Worm (Caenorhabditis elegans) whole organism, young adult: ENCODE data around the gene cysl-1.

Source experiments
- B0019.2 ChIP-seq: fragments of 200-800 bp; sonication (Bioruptor generic); conservative IDR thresholded peaks from 2 replicates; pipeline ENCODE4 v1.3.6; 2022; ENCODE audit warnings: missing genetic modification reagents, missing genetic modification characterization, missing compliant biosample characterization
- B0035.1 ChIP-seq: sonication (generic microtip); optimal IDR thresholded peaks from 2 replicates; lab custom pipeline; 2016; ENCODE audit warnings: missing genetic modification characterization, mild to moderate bottlenecking, missing compliant biosample characterization, missing genotype, missing genetic modification reagents
- B0336.3 ChIP-seq: fragments of 200-800 bp; sonication (Bioruptor generic); IDR thresholded peaks from 2 replicates; pipeline ENCODE4 v1.3.6; 2022; ENCODE audit warnings: missing genetic modification characterization, missing compliant biosample characterization
- C17E4.6 ChIP-seq: fragments of 200-800 bp; sonication (Bioruptor generic); IDR thresholded peaks from 2 replicates; pipeline ENCODE4 v1.3.6; 2022; ENCODE audit warnings: missing genetic modification reagents, missing genetic modification characterization, missing compliant biosample characterization
- F55B11.4 ChIP-seq: sonication (generic microtip); optimal IDR thresholded peaks from 2 replicates; lab custom pipeline; 2016; ENCODE audit warnings: missing compliant biosample characterization, missing genetic modification characterization, borderline replicate concordance; ENCODE audit not compliant: insufficient read depth
- F57C9.4 ChIP-seq: sonication (generic microtip); optimal IDR thresholded peaks from 2 replicates; lab custom pipeline; 2017; ENCODE audit warnings: mild to moderate bottlenecking, missing genetic modification characterization, missing compliant biosample characterization
- Y53F4B.3 ChIP-seq: fragments of 200-800 bp; sonication (Bioruptor generic); IDR thresholded peaks from 2 replicates; pipeline ENCODE4 v1.3.6; 2022; ENCODE audit warnings: missing genetic modification reagents, missing genetic modification characterization, missing compliant biosample characterization
- Y56A3A.18 ChIP-seq: fragments of 200-800 bp; sonication (Bioruptor generic); IDR thresholded peaks from 2 replicates; pipeline ENCODE4 v1.3.6; 2022; ENCODE audit warnings: missing genetic modification reagents, missing genetic modification characterization, missing compliant biosample characterization
- Y67H2A.10 ChIP-seq: fragments of 200-800 bp; sonication (Bioruptor generic); conservative IDR thresholded peaks from 2 replicates; pipeline ENCODE4 v1.3.6; 2022; ENCODE audit warnings: missing genetic modification reagents, missing genetic modification characterization, missing compliant biosample characterization
- Y95B8A.8 ChIP-seq: fragments of 200-800 bp; sonication (Bioruptor generic); IDR thresholded peaks from 2 replicates; pipeline ENCODE4 v1.3.6; 2022; ENCODE audit warnings: missing genetic modification reagents, missing genetic modification characterization, missing compliant biosample characterization
- ama-1 ChIP-seq, 3 experiments: fragments of 150-350 bp in 1 of 3; sonication (generic microtip) in 2 of 3; optimal IDR thresholded peaks; 2 replicates each; lab custom pipeline; 2014 to 2018; ENCODE audit warnings: missing biosample characterization in 2 of 3, missing genetic modification characterization in 2 of 3, missing genetic modification reagents in 2 of 3
- atf-7 ChIP-seq: sonication (generic microtip); optimal IDR thresholded peaks from 2 replicates; lab custom pipeline; 2017; ENCODE audit warnings: mild to moderate bottlenecking, missing genetic modification characterization, missing compliant biosample characterization
- attf-5 ChIP-seq: fragments of 200-800 bp; sonication (Bioruptor generic); optimal IDR thresholded peaks from 2 replicates; lab custom pipeline; 2018; ENCODE audit warnings: mild to moderate bottlenecking, missing genetic modification characterization, missing compliant biosample characterization
- bed-1 ChIP-seq: fragments of 200-800 bp; sonication (Bioruptor generic); IDR thresholded peaks from 2 replicates; pipeline ENCODE4 v1.3.6; 2022; ENCODE audit warnings: missing genetic modification reagents, missing genetic modification characterization, missing compliant biosample characterization
- bed-2 ChIP-seq: fragments of 200-800 bp; sonication (Bioruptor generic); IDR thresholded peaks from 2 replicates; pipeline ENCODE4 v1.3.6; 2022; ENCODE audit warnings: missing genetic modification reagents, missing genetic modification characterization, missing compliant biosample characterization
- ceh-27 ChIP-seq: fragments of 200-800 bp; sonication (Bioruptor generic); optimal IDR thresholded peaks from 2 replicates; lab custom pipeline; 2018; ENCODE audit warnings: mild to moderate bottlenecking, missing genetic modification characterization, moderate library complexity, missing compliant biosample characterization
- ceh-40 ChIP-seq: fragments of 200-800 bp; sonication (Bioruptor generic); IDR thresholded peaks from 2 replicates; pipeline ENCODE4 v1.3.6; 2022; ENCODE audit warnings: missing genetic modification characterization, missing compliant biosample characterization
- ceh-58 ChIP-seq: fragments of 200-800 bp; sonication (Bioruptor generic); IDR thresholded peaks from 2 replicates; pipeline ENCODE4 v1.3.6; 2022; ENCODE audit warnings: missing genetic modification characterization, missing compliant biosample characterization
- ceh-79 ChIP-seq: sonication (generic microtip); optimal IDR thresholded peaks from 2 replicates; lab custom pipeline; 2017; ENCODE audit warnings: mild to moderate bottlenecking, missing genetic modification characterization, missing compliant biosample characterization
- dpff-1 ChIP-seq: sonication (generic microtip); optimal IDR thresholded peaks from 2 replicates; lab custom pipeline; 2017; ENCODE audit warnings: mild to moderate bottlenecking, missing genetic modification characterization, missing compliant biosample characterization
- efl-1 ChIP-seq: fragments of 150-350 bp; optimal IDR thresholded peaks from 2 replicates; lab custom pipeline; 2014; ENCODE audit warnings: missing biosample characterization, missing genetic modification reagents, missing genetic modification characterization
- egl-44 ChIP-seq: fragments of 200-800 bp; sonication (Bioruptor generic); IDR thresholded peaks from 2 replicates; pipeline ENCODE4 v1.3.6; 2022; ENCODE audit warnings: missing genetic modification reagents, missing genetic modification characterization, missing compliant biosample characterization
- fkh-3 ChIP-seq: sonication (generic microtip); optimal IDR thresholded peaks from 2 replicates; lab custom pipeline; 2016; ENCODE audit warnings: mild to moderate bottlenecking, missing genetic modification characterization, missing compliant biosample characterization
- him-1 ChIP-seq: sonication (generic microtip); optimal IDR thresholded peaks from 2 replicates; lab custom pipeline; 2016; ENCODE audit warnings: missing genotype, missing genetic modification reagents, missing genetic modification characterization, missing compliant biosample characterization
- hmg-20 ChIP-seq: fragments of 200-800 bp; sonication (Bioruptor generic); IDR thresholded peaks from 2 replicates; pipeline ENCODE4 v1.3.6; 2022; ENCODE audit warnings: missing genetic modification reagents, missing genetic modification characterization, missing compliant biosample characterization
- let-526 ChIP-seq: fragments of 200-800 bp; sonication (Bioruptor generic); IDR thresholded peaks from 2 replicates; pipeline ENCODE4 v1.3.6; 2022; ENCODE audit warnings: missing genetic modification reagents, missing genetic modification characterization, missing compliant biosample characterization
- let-607 ChIP-seq, 2 experiments: fragments of 200-800 bp in 1 of 2; sonication (Bioruptor generic) in 1 of 2; sonication (generic microtip) in 1 of 2; optimal IDR thresholded peaks; 2 replicates each; lab custom pipeline; 2016 to 2018; ENCODE audit warnings: mild to moderate bottlenecking in 2 of 2, missing compliant biosample characterization in 2 of 2, missing genetic modification characterization in 2 of 2, moderate library complexity in 2 of 2, missing genotype in 1 of 2
- lin-26 ChIP-seq: fragments of 200-800 bp; sonication (Bioruptor generic); IDR thresholded peaks from 2 replicates; pipeline ENCODE4 v1.3.6; 2022; ENCODE audit warnings: missing genetic modification reagents, missing genetic modification characterization, missing compliant biosample characterization
- lin-35 ChIP-seq, 3 experiments: fragments of 150-350 bp in 2 of 3; sonication (generic microtip) in 1 of 3; optimal IDR thresholded peaks; 2 replicates each; lab custom pipeline; 2014 to 2018; ENCODE audit warnings: missing biosample characterization in 3 of 3, missing genetic modification characterization in 3 of 3, missing genetic modification reagents in 3 of 3
- lin-54 ChIP-seq: fragments of 200-800 bp; sonication (Bioruptor generic); optimal IDR thresholded peaks from 2 replicates; lab custom pipeline; 2018; ENCODE audit warnings: mild to moderate bottlenecking, missing genetic modification characterization, missing compliant biosample characterization
- lir-1 ChIP-seq: fragments of 200-800 bp; sonication (Bioruptor generic); conservative IDR thresholded peaks from 2 replicates; pipeline ENCODE4 v1.3.6; 2022; ENCODE audit warnings: missing genetic modification reagents, missing genetic modification characterization, missing compliant biosample characterization
- lsl-1 ChIP-seq: fragments of 200-800 bp; sonication (Bioruptor generic); optimal IDR thresholded peaks from 2 replicates; lab custom pipeline; 2018; ENCODE audit warnings: mild to moderate bottlenecking, missing genetic modification characterization, moderate library complexity, missing compliant biosample characterization
- lsy-27 ChIP-seq: sonication (generic microtip); optimal IDR thresholded peaks from 2 replicates; lab custom pipeline; 2017; ENCODE audit warnings: missing genetic modification characterization, mild to moderate bottlenecking, missing compliant biosample characterization, antibody characterized with exemption, missing genotype, borderline replicate concordance; ENCODE audit not compliant: insufficient read depth
- madf-3 ChIP-seq: fragments of 200-800 bp; sonication (Bioruptor generic); IDR thresholded peaks from 2 replicates; pipeline ENCODE4 v1.3.6; 2022; ENCODE audit warnings: missing genetic modification reagents, missing genetic modification characterization, missing compliant biosample characterization
- madf-6 ChIP-seq: fragments of 200-800 bp; sonication (Bioruptor generic); IDR thresholded peaks from 2 replicates; pipeline ENCODE4 v1.3.6; 2022; ENCODE audit warnings: missing genetic modification reagents, missing genetic modification characterization, missing compliant biosample characterization
- madf-8 ChIP-seq: fragments of 200-800 bp; sonication (Bioruptor generic); conservative IDR thresholded peaks from 2 replicates; pipeline ENCODE4 v1.3.6; 2022; ENCODE audit warnings: missing genetic modification reagents, missing genetic modification characterization, missing compliant biosample characterization
- nhr-179 ChIP-seq: sonication (generic microtip); optimal IDR thresholded peaks from 2 replicates; lab custom pipeline; 2016; ENCODE audit warnings: mild to moderate bottlenecking, missing genetic modification characterization, missing compliant biosample characterization
- nhr-27 ChIP-seq: fragments of 200-800 bp; sonication (Bioruptor generic); optimal IDR thresholded peaks from 2 replicates; lab custom pipeline; 2018; ENCODE audit warnings: mild to moderate bottlenecking, missing genetic modification characterization, moderate library complexity, missing compliant biosample characterization
- nhr-80 ChIP-seq: sonication (generic microtip); optimal IDR thresholded peaks from 2 replicates; lab custom pipeline; 2016; ENCODE audit warnings: missing genetic modification characterization, missing compliant biosample characterization
- rec-8 ChIP-seq, 2 experiments: sonication (generic microtip); optimal IDR thresholded peaks; 2 replicates each; lab custom pipeline; 2016; ENCODE audit warnings: mild to moderate bottlenecking in 2 of 2, missing genetic modification characterization in 2 of 2, missing genetic modification reagents in 2 of 2, missing genotype in 2 of 2, missing biosample characterization in 1 of 2, missing compliant biosample characterization in 1 of 2, moderate library complexity in 1 of 2
- repo-1 ChIP-seq: sonication (generic microtip); optimal IDR thresholded peaks from 2 replicates; lab custom pipeline; 2017; ENCODE audit warnings: mild to moderate bottlenecking, missing genetic modification characterization, missing compliant biosample characterization
- sdz-38 ChIP-seq: sonication (generic microtip); optimal IDR thresholded peaks from 2 replicates; lab custom pipeline; 2016; ENCODE audit warnings: missing genotype, missing genetic modification characterization, missing compliant biosample characterization
- tbp1 ChIP-seq: fragments of 200-800 bp; sonication (Bioruptor generic); optimal IDR thresholded peaks from 2 replicates; lab custom pipeline; 2018; ENCODE audit warnings: mild to moderate bottlenecking, missing genetic modification characterization, missing compliant biosample characterization
- ztf-18 ChIP-seq: sonication (generic microtip); optimal IDR thresholded peaks from 2 replicates; lab custom pipeline; 2016; ENCODE audit warnings: missing genotype, mild to moderate bottlenecking, missing genetic modification characterization, missing compliant biosample characterization
- ztf-22 ChIP-seq: fragments of 200-800 bp; sonication (Bioruptor generic); optimal IDR thresholded peaks from 2 replicates; lab custom pipeline; 2018; ENCODE audit warnings: mild to moderate bottlenecking, missing genetic modification characterization, moderate library complexity, missing compliant biosample characterization
- ztf-28 ChIP-seq: fragments of 200-800 bp; sonication (Bioruptor generic); IDR thresholded peaks from 2 replicates; pipeline ENCODE4 v1.3.6; 2022; ENCODE audit warnings: missing genetic modification reagents, missing genetic modification characterization, missing compliant biosample characterization
- ztf-3 ChIP-seq: fragments of 200-800 bp; sonication (Bioruptor generic); optimal IDR thresholded peaks from 2 replicates; lab custom pipeline; 2018; ENCODE audit warnings: mild to moderate bottlenecking, missing genetic modification characterization, missing compliant biosample characterization

cysl-1 gene

ce11 chrX:9962535-9962934 is 8.2 kb upstream of the cysl-1 start:
- TF ChIP-seq ztf-28 (GFP tag; lab: Robert Waterston, UW) = no peak
- TF ChIP-seq attf-5 (GFP tag; lab: Kevin White, UChicago) = no peak
- TF ChIP-seq Y53F4B.3 (GFP tag; lab: Robert Waterston, UW) = no peak
- no peak for TF ChIP-seq ceh-79
- no peak for TF ChIP-seq ceh-27
- TF ChIP-seq fkh-3 = no peak
- TF ChIP-seq bed-2 = no peak
- no peak for TF ChIP-seq hmg-20 (GFP tag; lab: Robert Waterston, UW)
- no peak for TF ChIP-seq madf-8 (GFP tag; lab: Robert Waterston, UW)

DNA sequence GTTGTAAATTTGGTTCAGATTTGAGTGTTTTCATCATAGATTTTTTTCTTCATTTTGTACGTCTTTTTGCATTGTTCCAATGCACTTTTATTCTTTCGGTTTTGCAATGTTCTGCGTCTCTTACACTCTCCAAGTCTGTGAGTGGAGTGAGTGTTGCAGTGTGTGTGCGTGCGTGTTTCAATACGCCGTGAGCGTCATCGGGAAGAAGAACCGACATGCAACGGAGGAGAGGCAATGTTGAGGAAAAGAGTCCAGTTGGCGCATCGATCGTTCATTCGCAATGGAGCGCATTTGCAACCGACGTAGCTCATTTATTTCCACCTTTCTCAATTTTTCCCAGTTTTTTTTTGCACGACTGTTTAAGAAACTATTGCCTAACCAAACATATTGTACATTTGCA is 4.2 kb upstream of the cysl-1 start, which contains the start of gene ZC506.1:
ZC506.1 (plus strand) TSS at position 400 of the 400 bp plus-strand sequence.
- TF ChIP-seq ama-1 (optimal IDR thresholded peaks at IDR 0.05; lab: Kevin White, UChicago) (no peak), ama-1 (GFP tag; optimal IDR thresholded peaks at IDR 0.05; lab: Kevin White, UChicago) (no peak), tbp1 (GFP tag; lab: Kevin White, UChicago) (peak; percentile 63), sdz-38 (tag; lab: Kevin White, UChicago) (no peak), lin-26 (peak; percentile 60; the same call in 1 of the 2 replicates), ztf-3 (GFP tag; lab: Kevin White, UChicago) (peak; percentile 19), him-1 (no peak), let-607 (tag; optimal IDR thresholded peaks at IDR 0.05; lab: Kevin White, UChicago) (peak; percentile 92 to 96), Y56A3A.18 (0 out of 2 replicates have a peak, but pooled peaks have one; percentile 60), B0035.1 (tag; lab: Kevin White, UChicago) (no peak), ceh-27 (peak; percentile 94), ceh-40 (GFP tag; lab: Robert Waterston, UW) (no peak), nhr-179 (no peak), Y95B8A.8 (GFP tag; lab: Robert Waterston, UW) (no peak), ztf-18 (tag; lab: Kevin White, UChicago) (peak; percentile 60), lir-1 (GFP tag; lab: Robert Waterston, UW) (peak; percentile 100), Y67H2A.10 (GFP tag; lab: Robert Waterston, UW) (peak; percentile 42; the same call in 1 of the 2 replicates), F55B11.4 (tag; lab: Kevin White, UChicago) (no peak), madf-6 (GFP tag; lab: Robert Waterston, UW) (no peak), B0336.3 (GFP tag; lab: Robert Waterston, UW) (peak; percentile 87), F57C9.4 (tag; lab: Kevin White, UChicago) (no peak), lsy-27 (no peak), nhr-27 (no peak), efl-1 (GFP tag; lab: Kevin White, UChicago) (no peak), lsl-1 (GFP tag; lab: Kevin White, UChicago) (no peak), rec-8 (tag; optimal IDR thresholded peaks at IDR 0.05; lab: Kevin White, UChicago) (no peak), repo-1 (tag; lab: Kevin White, UChicago) (peak; percentile 79), lin-35 (GFP tag; optimal IDR thresholded peaks at IDR 0.05; lab: Kevin White, UChicago) (peak in 1 of 3 experiments; percentile 56), madf-3 (GFP tag; lab: Robert Waterston, UW) (no peak), B0019.2 (GFP tag; lab: Robert Waterston, UW) (no peak), atf-7 (tag; lab: Kevin White, UChicago) (peak; percentile 76), egl-44 (GFP tag; lab: Robert Waterston, UW) (0 out of 2 replicates have a peak, but pooled peaks have one; percentile 37), let-526 (GFP tag; lab: Robert Waterston, UW) (0 out of 2 replicates have a peak, but pooled peaks have one; percentile 23), ceh-58 (GFP tag; lab: Robert Waterston, UW) (no peak), C17E4.6 (GFP tag; lab: Robert Waterston, UW) (peak; percentile 62; the same call in 1 of the 2 replicates), nhr-80 (tag; lab: Kevin White, UChicago) (peak; percentile 96), lin-54 (GFP tag; lab: Kevin White, UChicago) (peak; percentile 59), bed-1 (GFP tag; lab: Robert Waterston, UW) (no peak), ztf-22 (peak; percentile 39), dpff-1 (tag; lab: Kevin White, UChicago) (no peak)
